Worm (Caenorhabditis elegans) whole organism, young adult: ENCODE results near the gene fust-1.

ENCODE experiments used
- B0019.2 ChIP-seq: fragments of 200-800 bp; sonication (Bioruptor generic); conservative IDR thresholded peaks from 2 replicates; pipeline ENCODE4 v1.3.6; 2022; ENCODE audit warnings: missing genetic modification reagents, missing genetic modification characterization, missing compliant biosample characterization
- B0336.3 ChIP-seq: fragments of 200-800 bp; sonication (Bioruptor generic); IDR thresholded peaks from 2 replicates; pipeline ENCODE4 v1.3.6; 2022; ENCODE audit warnings: missing genetic modification characterization, missing compliant biosample characterization
- C06A6.2 ChIP-seq: fragments of 200-800 bp; sonication (Bioruptor generic); conservative IDR thresholded peaks from 2 replicates; pipeline ENCODE4 v1.3.6; 2022; ENCODE audit warnings: missing genetic modification characterization, missing compliant biosample characterization
- C17E4.6 ChIP-seq: fragments of 200-800 bp; sonication (Bioruptor generic); IDR thresholded peaks from 2 replicates; pipeline ENCODE4 v1.3.6; 2022; ENCODE audit warnings: missing genetic modification reagents, missing genetic modification characterization, missing compliant biosample characterization
- F23B12.7 ChIP-seq: sonication (generic microtip); optimal IDR thresholded peaks from 2 replicates; lab custom pipeline; 2017; ENCODE audit warnings: missing genetic modification characterization, mild to moderate bottlenecking, missing compliant biosample characterization, antibody characterized with exemption, moderate library complexity; ENCODE audit not compliant: insufficient read depth
- F39B2.1 ChIP-seq: fragments of 200-800 bp; sonication (Bioruptor generic); IDR thresholded peaks from 2 replicates; pipeline ENCODE4 v1.3.6; 2022; ENCODE audit warnings: missing genetic modification reagents, missing genetic modification characterization, missing compliant biosample characterization
- F49E8.2 ChIP-seq: sonication (generic microtip); optimal IDR thresholded peaks from 3 replicates; lab custom pipeline; 2017; ENCODE audit warnings: missing genetic modification characterization, mild to moderate bottlenecking, missing compliant biosample characterization, antibody characterized with exemption, moderate library complexity; ENCODE audit not compliant: insufficient read depth
- F55B11.4 ChIP-seq: sonication (generic microtip); optimal IDR thresholded peaks from 2 replicates; lab custom pipeline; 2016; ENCODE audit warnings: missing compliant biosample characterization, missing genetic modification characterization, borderline replicate concordance; ENCODE audit not compliant: insufficient read depth
- Y53G8AR.9 ChIP-seq: fragments of 200-800 bp; sonication (Bioruptor generic); conservative IDR thresholded peaks from 2 replicates; pipeline ENCODE4 v1.3.6; 2022; ENCODE audit warnings: missing genetic modification reagents, missing genetic modification characterization, missing compliant biosample characterization
- Y56A3A.18 ChIP-seq: fragments of 200-800 bp; sonication (Bioruptor generic); IDR thresholded peaks from 2 replicates; pipeline ENCODE4 v1.3.6; 2022; ENCODE audit warnings: missing genetic modification reagents, missing genetic modification characterization, missing compliant biosample characterization
- ama-1 ChIP-seq, 3 experiments: fragments of 150-350 bp in 1 of 3; sonication (generic microtip) in 2 of 3; optimal IDR thresholded peaks; 2 replicates each; lab custom pipeline; 2014 to 2018; ENCODE audit warnings: missing biosample characterization in 2 of 3, missing genetic modification characterization in 2 of 3, missing genetic modification reagents in 2 of 3
- atf-7 ChIP-seq: sonication (generic microtip); optimal IDR thresholded peaks from 2 replicates; lab custom pipeline; 2017; ENCODE audit warnings: mild to moderate bottlenecking, missing genetic modification characterization, missing compliant biosample characterization
- athp-1 ChIP-seq: sonication (generic microtip); optimal IDR thresholded peaks from 2 replicates; lab custom pipeline; 2017; ENCODE audit warnings: mild to moderate bottlenecking, missing genetic modification characterization, missing compliant biosample characterization
- attf-5 ChIP-seq: fragments of 200-800 bp; sonication (Bioruptor generic); optimal IDR thresholded peaks from 2 replicates; lab custom pipeline; 2018; ENCODE audit warnings: mild to moderate bottlenecking, missing genetic modification characterization, missing compliant biosample characterization
- cebp-1 ChIP-seq, 2 experiments: fragments of 200-800 bp in 1 of 2; sonication (Bioruptor generic) in 1 of 2; sonication (generic microtip) in 1 of 2; IDR thresholded peaks in 1 of 2; optimal IDR thresholded peaks in 1 of 2; 2 replicates each; pipeline versions ENCODE4 v1.3.6 to Lab custom; 2017 to 2022; ENCODE audit warnings: missing compliant biosample characterization in 2 of 2, missing genetic modification characterization in 2 of 2, mild to moderate bottlenecking in 1 of 2, missing genetic modification reagents in 1 of 2, moderate library complexity in 1 of 2
- cebp-2 ChIP-seq: fragments of 200-800 bp; sonication (Bioruptor generic); IDR thresholded peaks from 2 replicates; pipeline ENCODE4 v1.3.6; 2022; ENCODE audit warnings: missing genetic modification characterization, missing compliant biosample characterization
- ceh-27 ChIP-seq: fragments of 200-800 bp; sonication (Bioruptor generic); optimal IDR thresholded peaks from 2 replicates; lab custom pipeline; 2018; ENCODE audit warnings: mild to moderate bottlenecking, missing genetic modification characterization, moderate library complexity, missing compliant biosample characterization
- ceh-79 ChIP-seq: sonication (generic microtip); optimal IDR thresholded peaks from 2 replicates; lab custom pipeline; 2017; ENCODE audit warnings: mild to moderate bottlenecking, missing genetic modification characterization, missing compliant biosample characterization
- die-1 ChIP-seq: sonication (generic microtip); optimal IDR thresholded peaks from 2 replicates; lab custom pipeline; 2016; ENCODE audit warnings: missing genotype, mild to moderate bottlenecking, missing genetic modification characterization, missing compliant biosample characterization
- dox-1 ChIP-seq: fragments of 200-800 bp; sonication (Bioruptor generic); IDR thresholded peaks from 2 replicates; pipeline ENCODE4 v1.3.6; 2022; ENCODE audit warnings: missing genetic modification reagents, missing genetic modification characterization, missing compliant biosample characterization
- dpl-1 ChIP-seq: fragments of 150-350 bp; optimal IDR thresholded peaks from 2 replicates; lab custom pipeline; 2014; ENCODE audit warnings: missing biosample characterization, missing genetic modification reagents, missing genetic modification characterization
- egrh-3 ChIP-seq: fragments of 200-800 bp; sonication (Bioruptor generic); IDR thresholded peaks from 2 replicates; pipeline ENCODE4 v1.3.6; 2022; ENCODE audit warnings: missing genetic modification reagents, missing genetic modification characterization, missing compliant biosample characterization
- hmg-1.2 ChIP-seq: fragments of 200-800 bp; sonication (Bioruptor generic); IDR thresholded peaks from 2 replicates; pipeline ENCODE4 v1.3.6; 2022; ENCODE audit warnings: missing genetic modification reagents, missing genetic modification characterization, missing compliant biosample characterization
- hmg-20 ChIP-seq: fragments of 200-800 bp; sonication (Bioruptor generic); IDR thresholded peaks from 2 replicates; pipeline ENCODE4 v1.3.6; 2022; ENCODE audit warnings: missing genetic modification reagents, missing genetic modification characterization, missing compliant biosample characterization
- hsf-1 ChIP-seq: fragments of 200-800 bp; sonication (Bioruptor generic); IDR thresholded peaks from 2 replicates; pipeline ENCODE4 v1.3.6; 2022; ENCODE audit warnings: missing genetic modification reagents, missing genetic modification characterization, missing compliant biosample characterization
- let-526 ChIP-seq: fragments of 200-800 bp; sonication (Bioruptor generic); IDR thresholded peaks from 2 replicates; pipeline ENCODE4 v1.3.6; 2022; ENCODE audit warnings: missing genetic modification reagents, missing genetic modification characterization, missing compliant biosample characterization
- lin-54 ChIP-seq: fragments of 200-800 bp; sonication (Bioruptor generic); optimal IDR thresholded peaks from 2 replicates; lab custom pipeline; 2018; ENCODE audit warnings: mild to moderate bottlenecking, missing genetic modification characterization, missing compliant biosample characterization
- lsy-27 ChIP-seq: sonication (generic microtip); optimal IDR thresholded peaks from 2 replicates; lab custom pipeline; 2017; ENCODE audit warnings: missing genetic modification characterization, mild to moderate bottlenecking, missing compliant biosample characterization, antibody characterized with exemption, missing genotype, borderline replicate concordance; ENCODE audit not compliant: insufficient read depth
- madf-8 ChIP-seq: fragments of 200-800 bp; sonication (Bioruptor generic); conservative IDR thresholded peaks from 2 replicates; pipeline ENCODE4 v1.3.6; 2022; ENCODE audit warnings: missing genetic modification reagents, missing genetic modification characterization, missing compliant biosample characterization
- mcd-1 ChIP-seq: fragments of 200-800 bp; sonication (Bioruptor generic); IDR thresholded peaks from 2 replicates; pipeline ENCODE4 v1.3.6; 2022; ENCODE audit warnings: missing genetic modification reagents, missing genetic modification characterization, missing compliant biosample characterization
- nhr-120 ChIP-seq: fragments of 200-800 bp; sonication (Bioruptor generic); IDR thresholded peaks from 2 replicates; pipeline ENCODE4 v1.3.6; 2022; ENCODE audit warnings: missing genetic modification characterization, missing compliant biosample characterization
- nhr-80 ChIP-seq: sonication (generic microtip); optimal IDR thresholded peaks from 2 replicates; lab custom pipeline; 2016; ENCODE audit warnings: missing genetic modification characterization, missing compliant biosample characterization
- pbrm-1 ChIP-seq: fragments of 200-800 bp; sonication (Bioruptor generic); IDR thresholded peaks from 2 replicates; pipeline ENCODE4 v1.3.6; 2022; ENCODE audit warnings: missing genetic modification reagents, missing genetic modification characterization, missing compliant biosample characterization
- pha-4 ChIP-seq: fragments of 150-350 bp; sonication (generic microtip); optimal IDR thresholded peaks from 2 replicates; lab custom pipeline; 2014; ENCODE audit warnings: missing biosample characterization, missing genetic modification reagents, missing genetic modification characterization
- rec-8 ChIP-seq, 2 experiments: sonication (generic microtip); optimal IDR thresholded peaks; 2 replicates each; lab custom pipeline; 2016; ENCODE audit warnings: mild to moderate bottlenecking in 2 of 2, missing genetic modification characterization in 2 of 2, missing genetic modification reagents in 2 of 2, missing genotype in 2 of 2, missing biosample characterization in 1 of 2, missing compliant biosample characterization in 1 of 2, moderate library complexity in 1 of 2
- repo-1 ChIP-seq: sonication (generic microtip); optimal IDR thresholded peaks from 2 replicates; lab custom pipeline; 2017; ENCODE audit warnings: mild to moderate bottlenecking, missing genetic modification characterization, missing compliant biosample characterization
- rpc-1 ChIP-seq, 2 experiments: fragments of 150-350 bp in 1 of 2; sonication (generic microtip) in 1 of 2; optimal IDR thresholded peaks; 2 replicates each; lab custom pipeline; 2014 to 2018; ENCODE audit warnings: missing biosample characterization in 1 of 2, missing genetic modification characterization in 1 of 2, missing genetic modification reagents in 1 of 2, missing genotype in 1 of 2
- sea-2 ChIP-seq: fragments of 200-800 bp; sonication (Bioruptor generic); IDR thresholded peaks from 2 replicates; pipeline ENCODE4 v1.3.6; 2022; ENCODE audit warnings: missing genetic modification characterization, missing compliant biosample characterization
- snpc-1.3 ChIP-seq: sonication (generic microtip); optimal IDR thresholded peaks from 2 replicates; lab custom pipeline; 2017; ENCODE audit warnings: missing genetic modification characterization, mild to moderate bottlenecking, missing compliant biosample characterization, antibody characterized with exemption, moderate library complexity, missing genotype, missing genetic modification reagents; ENCODE audit not compliant: insufficient read depth
- unc-130 ChIP-seq: sonication (generic microtip); optimal IDR thresholded peaks from 2 replicates; lab custom pipeline; 2016; ENCODE audit warnings: missing genetic modification reagents, missing genetic modification characterization, missing compliant biosample characterization
- zfh-2 ChIP-seq: fragments of 200-800 bp; sonication (Bioruptor generic); conservative IDR thresholded peaks from 2 replicates; pipeline ENCODE4 v1.3.6; 2022; ENCODE audit warnings: missing genetic modification reagents, missing genetic modification characterization, missing compliant biosample characterization
- ztf-22 ChIP-seq: fragments of 200-800 bp; sonication (Bioruptor generic); optimal IDR thresholded peaks from 2 replicates; lab custom pipeline; 2018; ENCODE audit warnings: mild to moderate bottlenecking, missing genetic modification characterization, moderate library complexity, missing compliant biosample characterization

Gene fust-1

DNA sequence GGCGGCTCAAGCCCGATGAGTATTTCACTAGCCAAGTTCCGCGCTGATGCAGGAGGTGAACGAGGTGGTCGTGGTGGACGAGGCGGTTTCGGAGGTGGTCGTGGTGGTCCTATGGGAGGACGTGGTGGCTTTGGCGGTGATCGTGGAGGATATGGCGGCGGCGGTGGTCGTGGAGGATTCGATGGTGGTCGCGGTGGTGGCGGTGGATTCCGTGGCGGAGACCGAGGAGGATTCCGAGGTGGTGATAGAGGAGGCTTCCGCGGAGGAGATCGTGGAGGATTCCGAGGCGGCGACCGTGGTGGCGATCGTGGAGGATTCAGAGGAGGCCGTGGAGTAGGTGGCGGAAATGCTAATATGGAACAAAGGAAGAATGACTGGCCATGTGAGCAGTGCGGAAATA, 2.3 kb downstream of the fust-1 start:
- TF ChIP-seq C17E4.6 (GFP tag; lab: Robert Waterston, UW) (no peak), snpc-1.3 (tag; lab: Kevin White, UChicago) (no peak), zfh-2 (GFP tag; lab: Robert Waterston, UW) (peak; percentile 88), F39B2.1 (GFP tag; lab: Robert Waterston, UW) (no peak), rec-8 (tag; optimal IDR thresholded peaks at IDR 0.05; lab: Kevin White, UChicago) (no peak), pha-4 (tag; lab: Kevin White, UChicago) (no peak), ceh-27 (GFP tag; lab: Kevin White, UChicago) (no peak), egrh-3 (GFP tag; lab: Robert Waterston, UW) (peak; percentile 88)
- TF ChIP-seq, all 124 proteins: peak for 2

DNA sequence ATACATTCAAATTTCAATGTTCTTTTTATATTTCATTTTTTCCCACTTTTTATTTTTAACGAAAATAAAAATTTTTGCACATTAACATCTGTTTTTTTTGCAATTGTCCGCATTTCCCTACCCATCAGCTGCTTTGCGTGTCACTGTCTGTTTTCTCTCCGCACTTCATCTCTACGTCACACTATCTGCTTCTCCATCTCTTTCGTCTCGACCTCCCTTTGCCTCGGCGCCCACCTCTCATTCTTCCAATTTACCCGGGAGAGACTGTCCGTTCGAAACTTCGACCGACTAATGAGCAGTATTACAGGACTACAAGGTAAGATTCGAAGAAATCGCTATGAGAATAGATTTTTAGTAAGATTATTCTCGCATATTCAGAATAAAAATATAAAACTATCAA, 3.0 kb downstream of the fust-1 start, which contains the start of gene C27H5.2:
TSS of gene C27H5.2 (plus strand) at position 190 of the 400 bp plus-strand sequence.
- TF ChIP-seq zfh-2 (GFP tag; lab: Robert Waterston, UW) (no peak), athp-1 (tag; lab: Kevin White, UChicago) (no peak), cebp-1 (GFP tag; IDR thresholded peaks at IDR 0.05; lab: Robert Waterston, UW) (no peak), cebp-1 (tag; optimal IDR thresholded peaks at IDR 0.05; lab: Kevin White, UChicago) (peak; percentile 9), hmg-1.2 (GFP tag; lab: Robert Waterston, UW) (peak; percentile 14; the same call in 1 of the 2 replicates), ama-1 (optimal IDR thresholded peaks at IDR 0.05; lab: Kevin White, UChicago) (peak; percentile 14), ama-1 (GFP tag; optimal IDR thresholded peaks at IDR 0.05; lab: Kevin White, UChicago) (no peak), Y53G8AR.9 (GFP tag; lab: Robert Waterston, UW) (peak; percentile 49; the same call in 1 of the 2 replicates), nhr-80 (peak; percentile 69)

DNA sequence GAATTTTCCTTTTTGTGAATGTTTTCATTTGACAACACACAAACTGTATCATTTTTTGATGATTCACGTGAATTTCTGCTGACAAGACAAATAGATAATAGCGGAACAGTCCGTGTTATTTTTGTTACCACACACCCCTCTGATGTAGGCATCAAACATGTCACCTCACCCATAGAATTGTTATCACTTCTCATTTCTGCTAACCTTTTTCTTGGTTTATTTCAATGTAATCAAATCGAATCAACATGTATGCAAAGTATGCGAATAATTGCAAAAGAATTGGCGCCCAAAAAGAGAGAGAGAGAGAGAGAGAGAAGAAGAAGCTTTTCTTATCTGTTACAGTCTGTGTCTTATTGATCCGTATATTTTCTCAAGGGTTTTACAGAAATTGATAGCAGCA, 5.0 kb downstream of the fust-1 start:
- no peak for TF ChIP-seq hmg-1.2 (GFP tag; lab: Robert Waterston, UW)
- no peak for TF ChIP-seq dpl-1 (GFP tag; lab: Kevin White, UChicago)
- TF ChIP-seq F49E8.2 (tag; lab: Kevin White, UChicago), result no peak
- no peak for TF ChIP-seq C06A6.2
- no peak for TF ChIP-seq cebp-2 (GFP tag; lab: Robert Waterston, UW)
- no peak for TF ChIP-seq B0336.3 (GFP tag; lab: Robert Waterston, UW)
- TF ChIP-seq madf-8 (GFP tag; lab: Robert Waterston, UW), result no peak
- TF ChIP-seq ceh-79 (tag; lab: Kevin White, UChicago), result no peak
- TF ChIP-seq C17E4.6 (GFP tag; lab: Robert Waterston, UW), result no peak
- TF ChIP-seq dox-1, result no peak
- no peak for TF ChIP-seq F55B11.4
- TF ChIP-seq lin-54 (GFP tag; lab: Kevin White, UChicago), result no peak
- TF ChIP-seq let-526 (GFP tag; lab: Robert Waterston, UW), result no peak
- no peak for TF ChIP-seq Y56A3A.18 (GFP tag; lab: Robert Waterston, UW)
- TF ChIP-seq hsf-1 (GFP tag; lab: Robert Waterston, UW), result no peak
- no peak for TF ChIP-seq B0019.2 (GFP tag; lab: Robert Waterston, UW)
- TF ChIP-seq F23B12.7 (tag; lab: Kevin White, UChicago), result no peak
- TF ChIP-seq nhr-80, result peak; percentile 79
- no peak for TF ChIP-seq ztf-22 (GFP tag; lab: Kevin White, UChicago)
- TF ChIP-seq attf-5 (GFP tag; lab: Kevin White, UChicago), result peak; percentile 9
- no peak for TF ChIP-seq hmg-20 (GFP tag; lab: Robert Waterston, UW)
- TF ChIP-seq die-1 (tag; lab: Kevin White, UChicago), result no peak
- TF ChIP-seq sea-2 (GFP tag; lab: Robert Waterston, UW), result no peak
- no peak for TF ChIP-seq mcd-1 (GFP tag; lab: Robert Waterston, UW)
- no peak for TF ChIP-seq rpc-1 (optimal IDR thresholded peaks at IDR 0.05; lab: Kevin White, UChicago)
- no peak for TF ChIP-seq rpc-1 (tag; optimal IDR thresholded peaks at IDR 0.05; lab: Kevin White, UChicago)
- TF ChIP-seq nhr-120, result no peak
- peak; percentile 14 for TF ChIP-seq atf-7 (tag; lab: Kevin White, UChicago)
- TF ChIP-seq unc-130 (GFP tag; lab: Kevin White, UChicago), result no peak
- TF ChIP-seq lsy-27 (tag; lab: Kevin White, UChicago), result no peak
- no peak for TF ChIP-seq repo-1
- no peak for TF ChIP-seq cebp-1 (GFP tag; IDR thresholded peaks at IDR 0.05; lab: Robert Waterston, UW)
- no peak for TF ChIP-seq cebp-1 (tag; optimal IDR thresholded peaks at IDR 0.05; lab: Kevin White, UChicago)
- no peak for TF ChIP-seq egrh-3 (GFP tag; lab: Robert Waterston, UW)
- TF ChIP-seq pbrm-1 (GFP tag; lab: Robert Waterston, UW), result no peak
